Worm (Caenorhabditis elegans) whole organism, L4 larva: ENCODE data around the gene lips-1.

ENCODE experiments used
- Y75B8A.6 ChIP-seq: fragments of 200-800 bp; sonication (Bioruptor generic); IDR thresholded peaks from 2 replicates; pipeline ENCODE4 v1.3.6; 2022; ENCODE audit warnings: missing genetic modification reagents, missing genetic modification characterization, missing compliant biosample characterization
- aly-2 ChIP-seq: sonication (generic microtip); optimal IDR thresholded peaks from 2 replicates; lab custom pipeline; 2018; ENCODE audit warnings: missing biosample characterization, missing genetic modification characterization
- dmd-9 ChIP-seq: fragments of 200-800 bp; sonication (Bioruptor generic); IDR thresholded peaks from 2 replicates; pipeline ENCODE4 v1.3.6; 2022; ENCODE audit warnings: missing genetic modification reagents, missing genetic modification characterization, missing compliant biosample characterization
- fos-1 ChIP-seq: fragments of 150-350 bp; optimal IDR thresholded peaks from 2 replicates; lab custom pipeline; 2014; ENCODE audit warnings: missing biosample characterization, missing genetic modification characterization
- lin-1 ChIP-seq: fragments of 200-800 bp; sonication (Bioruptor generic); IDR thresholded peaks from 2 replicates; pipeline ENCODE4 v1.3.6; 2022; ENCODE audit warnings: missing genetic modification reagents, missing genetic modification characterization, missing compliant biosample characterization
- nhr-77 ChIP-seq: fragments of 150-350 bp; optimal IDR thresholded peaks from 2 replicates; lab custom pipeline; 2014; ENCODE audit warnings: missing biosample characterization, missing genetic modification characterization
- zag-1 ChIP-seq: fragments of 150-350 bp; optimal IDR thresholded peaks from 2 replicates; lab custom pipeline; 2014; ENCODE audit warnings: missing biosample characterization, missing genetic modification characterization

ce11 chrX:12538794-12539193 is 46.2 kb downstream of the lips-1 start:
- TF ChIP-seq Y75B8A.6 (GFP tag; lab: Robert Waterston, UW) (no peak), zag-1 (tag; lab: Kevin White, UChicago) (no peak), fos-1 (tag; lab: Kevin White, UChicago) (no peak), nhr-77 (tag; lab: Kevin White, UChicago) (no peak), dmd-9 (GFP tag; lab: Robert Waterston, UW) (no peak), aly-2 (tag; lab: Kevin White, UChicago) (no peak), lin-1 (GFP tag; lab: Robert Waterston, UW) (no peak)
